Worm (Caenorhabditis elegans): ENCODE measurements around the gene H11L12.1.

H11L12.1 gene

ce11 chrX:17682280-17682679, 29.2 kb downstream of the H11L12.1 start:
- TF ChIP-seq ces-1 (GFP tag; optimal IDR thresholded peaks at IDR 0.05) (no peak), nhr-28 (tag; optimal IDR thresholded peaks at IDR 0.05) (peak; percentile 14)

DNA sequence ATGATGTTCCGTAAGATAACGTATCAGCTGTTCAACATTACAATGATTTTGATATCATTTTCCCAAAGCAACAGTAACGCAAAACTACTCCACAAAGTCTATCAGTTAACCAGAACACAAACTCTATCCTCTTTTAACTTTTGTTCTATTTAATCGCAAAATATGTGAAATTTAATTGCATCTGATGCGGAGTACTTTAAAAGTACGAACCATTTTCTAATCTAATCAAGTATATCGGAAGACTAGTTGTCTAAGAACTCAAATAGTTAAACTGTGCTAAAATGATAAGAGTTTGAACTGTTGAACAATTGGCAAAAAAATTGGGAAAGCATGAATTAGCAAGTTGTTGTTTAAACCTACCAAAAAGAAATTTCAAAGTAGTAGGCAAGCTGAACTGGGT, 30.0 kb downstream of the H11L12.1 start:
- TF ChIP-seq daf-16 (GFP tag; optimal IDR thresholded peaks at IDR 0.05) (no peak), daf-16 (tag; optimal IDR thresholded peaks at IDR 0.05) (peak; percentile 11), pqm-1 (tag; optimal IDR thresholded peaks at IDR 0.05) (peak; percentile 54), snpc-1.2 (GFP tag; IDR thresholded peaks at IDR 0.05) (no peak), nhr-48 (tag; optimal IDR thresholded peaks at IDR 0.05) (no peak), nhr-28 (tag; optimal IDR thresholded peaks at IDR 0.05) (peak; percentile 21)

DNA sequence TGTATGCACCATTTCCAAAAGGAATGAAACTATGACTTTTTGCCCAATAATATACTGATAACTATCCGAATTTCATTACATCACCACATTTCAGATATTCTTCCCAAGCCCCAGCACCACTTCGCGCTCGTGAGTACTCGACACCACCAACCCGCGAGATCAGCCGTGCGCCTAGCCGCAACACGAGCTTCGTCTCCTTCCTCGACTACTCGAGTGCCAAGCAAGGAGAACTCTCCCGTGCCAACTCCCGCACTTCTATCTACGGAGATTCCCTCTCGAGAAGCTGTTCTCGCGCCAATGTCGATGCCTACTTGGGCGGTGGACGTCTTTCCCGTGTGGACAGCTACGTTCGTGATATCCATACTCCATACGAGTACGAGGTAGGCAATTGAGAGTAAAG, 34.8 kb downstream of the H11L12.1 start:
- peak; percentile 56; the same call in 1 of the 2 replicates for TF ChIP-seq set-16 (GFP tag; IDR thresholded peaks at IDR 0.05)
- no peak for TF ChIP-seq lin-29 (GFP tag; IDR thresholded peaks at IDR 0.05)

- TF ChIP-seq daf-19 (GFP tag; conservative IDR thresholded peaks at IDR 0.05) (no peak), mep-1 (tag; optimal IDR thresholded peaks at IDR 0.05) (no peak), egl-43 (GFP tag; IDR thresholded peaks at IDR 0.05) (0 out of 2 replicates have a peak, but pooled peaks have one; percentile 19), zip-2 (tag; optimal IDR thresholded peaks at IDR 0.05) (no peak), lir-3 (tag; optimal IDR thresholded peaks at IDR 0.05) (no peak), dmd-8 (GFP tag; IDR thresholded peaks at IDR 0.05) (no peak), egl-27 (tag; optimal IDR thresholded peaks at IDR 0.05) (no peak), unc-62 (GFP tag; optimal IDR thresholded peaks at IDR 0.05 in 1 of 2) (peak in 1 of 2 experiments; percentile 47), unc-62 (tag; optimal IDR thresholded peaks at IDR 0.05) (no peak), set-16 (GFP tag; IDR thresholded peaks at IDR 0.05) (peak; percentile 92), mes-2 (tag; optimal IDR thresholded peaks at IDR 0.05; ENCODE audit: poor library complexity, severe bottlenecking) (no peak), ama-1 (optimal IDR thresholded peaks at IDR 0.05) (no peak), vab-7 (GFP tag; IDR thresholded peaks at IDR 0.05) (no peak), R02D3.7 (tag; optimal IDR thresholded peaks at IDR 0.05) (no peak), zag-1 (tag; optimal IDR thresholded peaks at IDR 0.05) (no peak), php-3 (GFP tag; IDR thresholded peaks at IDR 0.05) (no peak)
Measured at ce11 chrX:17675727-17676126, 35.8 kb downstream of the H11L12.1 start.

DNA sequence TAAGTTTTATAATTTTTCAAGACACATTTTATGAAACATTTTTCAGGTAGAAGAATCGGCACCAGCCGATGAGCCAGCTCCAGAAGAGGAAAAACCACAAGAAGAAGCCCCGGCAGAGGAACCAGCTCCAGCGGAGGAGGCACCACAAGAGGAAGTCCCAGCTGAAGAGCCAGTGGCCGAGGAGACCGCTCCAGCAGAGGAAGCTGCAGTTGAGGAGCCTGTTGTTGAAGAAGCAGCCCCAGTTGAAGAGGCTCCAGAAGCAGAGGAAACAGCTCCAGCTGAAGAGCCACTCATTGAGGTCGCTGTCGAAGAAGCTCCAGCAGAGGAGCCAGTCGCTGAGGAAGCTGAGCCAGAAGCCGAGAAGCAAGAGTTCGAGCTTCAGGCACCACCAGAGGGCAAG, 37.2 kb downstream of the H11L12.1 start:
- peak; percentile 95 for TF ChIP-seq set-16 (GFP tag; IDR thresholded peaks at IDR 0.05)
- no peak for TF ChIP-seq aha-1 (tag)
- TF ChIP-seq madf-5 (GFP tag; IDR thresholded peaks at IDR 0.05) = no peak
- no peak for TF ChIP-seq tra-1 (GFP tag; IDR thresholded peaks at IDR 0.05)

DNA sequence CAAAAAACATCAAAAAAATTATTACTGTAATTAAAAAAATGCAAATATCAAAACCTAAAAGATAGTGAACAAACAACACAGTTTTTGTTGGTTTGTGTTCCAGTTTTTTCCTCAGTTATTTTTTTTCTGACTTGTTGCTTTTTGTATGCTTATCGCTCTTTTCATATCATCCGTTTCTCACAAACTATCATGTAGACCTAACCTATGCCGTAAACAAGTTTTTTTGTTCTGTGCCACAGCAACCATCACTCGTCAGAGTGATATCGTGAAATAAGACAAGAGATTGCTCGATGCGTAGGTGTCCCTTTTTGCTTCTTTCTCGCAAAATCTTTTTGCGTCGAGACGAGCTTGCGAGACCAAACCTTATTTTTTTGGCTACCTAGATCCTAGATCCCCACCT, 39.2 kb downstream of the H11L12.1 start:
- TF ChIP-seq aha-1 (tag) = peak; percentile 20
- no peak for TF ChIP-seq Y105C5A.15 (GFP tag; IDR thresholded peaks at IDR 0.05)
- peak in 1 of 2 experiments; percentile 56 for TF ChIP-seq daf-16 (GFP tag; optimal IDR thresholded peaks at IDR 0.05)
- TF ChIP-seq daf-16 (tag; optimal IDR thresholded peaks at IDR 0.05) = peak; percentile 61
- TF ChIP-seq dve-1 (tag; optimal IDR thresholded peaks at IDR 0.05; ENCODE audit: insufficient read depth) = no peak
- peak; percentile 7 for TF ChIP-seq nhr-28 (tag; optimal IDR thresholded peaks at IDR 0.05)
- TF ChIP-seq skn-1 (tag; optimal IDR thresholded peaks at IDR 0.05) = no peak

- TF ChIP-seq daf-16 (GFP tag; optimal IDR thresholded peaks at IDR 0.05) (peak in 1 of 2 experiments; percentile 83), daf-16 (tag; optimal IDR thresholded peaks at IDR 0.05) (no peak), hlh-11 (tag; optimal IDR thresholded peaks at IDR 0.05) (peak; percentile 29), lin-13 (GFP tag; optimal IDR thresholded peaks at IDR 0.05) (no peak), nhr-11 (tag; optimal IDR thresholded peaks at IDR 0.05) (peak; percentile 66), nhr-28 (tag; optimal IDR thresholded peaks at IDR 0.05) (peak; percentile 3), skn-1 (tag; optimal IDR thresholded peaks at IDR 0.05) (no peak), unc-62 (GFP tag; optimal IDR thresholded peaks at IDR 0.05 in 1 of 2) (peak in 1 of 2 experiments; percentile 95), unc-62 (tag; optimal IDR thresholded peaks at IDR 0.05) (no peak), Y5F2A.4 (GFP tag; optimal IDR thresholded peaks at IDR 0.05) (no peak), mxl-3 (GFP tag; optimal IDR thresholded peaks at IDR 0.05) (peak; percentile 41)
Measured at ce11 chrX:17670379-17671077, 41.0 kb downstream of the H11L12.1 start, which contains the start of gene T23E7.2. Gene T23E7.2 (plus strand): TSS chrX:17671027.

All from whole organism, L4 larva.